Fruit fly (Drosophila melanogaster): Measurements from ENCODE around the gene CG34456.

DNA sequence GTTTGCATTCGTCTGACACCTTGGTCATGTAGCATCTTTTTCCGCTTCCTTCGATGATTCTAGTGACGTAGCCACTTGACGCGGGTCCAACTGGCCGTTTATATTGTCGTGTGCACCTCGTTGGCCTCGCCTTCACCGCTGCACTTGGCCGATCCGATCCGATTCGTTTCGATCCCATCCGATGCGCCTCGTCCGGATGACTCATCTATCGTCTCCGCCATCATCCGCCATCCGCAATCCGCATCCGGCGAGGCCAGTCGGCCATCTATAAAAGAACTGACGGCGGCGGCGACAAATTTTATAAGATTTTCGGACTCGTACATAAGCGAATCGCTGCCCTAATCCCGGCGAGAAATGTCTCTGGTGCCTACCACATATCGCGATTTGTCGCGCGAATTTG is 13.2 kb downstream of the CG34456 start, which contains the start of gene CG4461:
- no peak for TF ChIP-seq CG8478 (optimal IDR thresholded peaks at IDR 0.05)
- TF ChIP-seq EcR (GFP tag; optimal IDR thresholded peaks at IDR 0.05) = no peak
- TF ChIP-seq psq (optimal IDR thresholded peaks at IDR 0.05) = no peak
- TF ChIP-seq pan (optimal IDR thresholded peaks at IDR 0.05) = no peak
- TF ChIP-seq Dll (optimal IDR thresholded peaks at IDR 0.05) = no peak

All from whole organism.